Worm (Caenorhabditis elegans) whole organism, early embryonic: ENCODE measurements around the gene C13F10.6.

Experiments
- B0310.2 ChIP-seq: sonication (generic microtip); optimal IDR thresholded peaks from 2 replicates; lab custom pipeline; 2016; ENCODE audit warnings: mild to moderate bottlenecking, missing genetic modification characterization, missing compliant biosample characterization
- F13C5.2 ChIP-seq: sonication (generic microtip); optimal IDR thresholded peaks from 2 replicates; lab custom pipeline; 2017; ENCODE audit warnings: mild to moderate bottlenecking, missing genetic modification characterization, inconsistent platforms, missing compliant biosample characterization
- aly-1 ChIP-seq: sonication (generic microtip); optimal IDR thresholded peaks from 2 replicates; lab custom pipeline; 2016; ENCODE audit warnings: missing genetic modification characterization, missing compliant biosample characterization
- ama-1 ChIP-seq: fragments of 150-350 bp; optimal IDR thresholded peaks from 2 replicates; lab custom pipeline; 2014
- ceh-13 ChIP-seq: fragments of 200-800 bp; sonication (Bioruptor generic); optimal IDR thresholded peaks from 2 replicates; lab custom pipeline; 2018; ENCODE audit warnings: mild to moderate bottlenecking, missing genetic modification characterization, missing compliant biosample characterization
- ceh-36 ChIP-seq: sonication (generic microtip); optimal IDR thresholded peaks from 2 replicates; lab custom pipeline; 2016; ENCODE audit warnings: missing genetic modification characterization, inconsistent platforms, missing compliant biosample characterization
- ets-7 ChIP-seq: sonication (generic microtip); optimal IDR thresholded peaks from 2 replicates; lab custom pipeline; 2016; ENCODE audit warnings: missing genotype, missing genetic modification characterization, missing compliant biosample characterization
- flt-1 ChIP-seq: fragments of 200-800 bp; sonication (Bioruptor generic); IDR thresholded peaks from 2 replicates; pipeline ENCODE4 v1.3.6; 2022; ENCODE audit warnings: missing genetic modification characterization, missing compliant biosample characterization
- hmbx-1 ChIP-seq: sonication (generic microtip); optimal IDR thresholded peaks from 2 replicates; lab custom pipeline; 2016; ENCODE audit warnings: mild to moderate bottlenecking, missing genetic modification characterization, missing compliant biosample characterization
- hmg-4 ChIP-seq: fragments of 200-800 bp; sonication (Bioruptor generic); optimal IDR thresholded peaks from 2 replicates; lab custom pipeline; 2018; ENCODE audit warnings: mild to moderate bottlenecking, missing genetic modification characterization, missing compliant biosample characterization
- hnd-1 ChIP-seq: sonication (generic microtip); optimal IDR thresholded peaks from 2 replicates; lab custom pipeline; 2016; ENCODE audit warnings: missing genetic modification characterization, missing compliant biosample characterization
- pes-1 ChIP-seq: fragments of 200-800 bp; sonication (Bioruptor generic); IDR thresholded peaks from 2 replicates; pipeline ENCODE4 v1.3.6; 2022; ENCODE audit warnings: missing genetic modification reagents, missing genetic modification characterization, missing compliant biosample characterization
- scrt-1 ChIP-seq: fragments of 200-800 bp; sonication (Bioruptor generic); IDR thresholded peaks from 2 replicates; pipeline ENCODE4 v1.3.6; 2022; ENCODE audit warnings: missing genetic modification characterization, missing compliant biosample characterization
- sea-1 ChIP-seq: fragments of 200-800 bp; sonication (Bioruptor generic); conservative IDR thresholded peaks from 2 replicates; pipeline ENCODE4 v1.3.6; 2022; ENCODE audit warnings: missing genetic modification characterization, missing compliant biosample characterization
- tbx-11 ChIP-seq: fragments of 200-800 bp; sonication (Bioruptor generic); IDR thresholded peaks from 2 replicates; pipeline ENCODE4 v1.3.6; 2022; ENCODE audit warnings: missing genetic modification characterization, missing compliant biosample characterization
- tbx-37 ChIP-seq: fragments of 200-800 bp; sonication (Bioruptor generic); conservative IDR thresholded peaks from 2 replicates; pipeline ENCODE4 v1.3.6; 2022; ENCODE audit warnings: missing genetic modification reagents, missing genetic modification characterization, missing compliant biosample characterization
- tra-4 ChIP-seq: sonication (generic microtip); optimal IDR thresholded peaks from 2 replicates; lab custom pipeline; 2017; ENCODE audit warnings: missing genetic modification characterization, missing compliant biosample characterization

C13F10.6 gene

DNA sequence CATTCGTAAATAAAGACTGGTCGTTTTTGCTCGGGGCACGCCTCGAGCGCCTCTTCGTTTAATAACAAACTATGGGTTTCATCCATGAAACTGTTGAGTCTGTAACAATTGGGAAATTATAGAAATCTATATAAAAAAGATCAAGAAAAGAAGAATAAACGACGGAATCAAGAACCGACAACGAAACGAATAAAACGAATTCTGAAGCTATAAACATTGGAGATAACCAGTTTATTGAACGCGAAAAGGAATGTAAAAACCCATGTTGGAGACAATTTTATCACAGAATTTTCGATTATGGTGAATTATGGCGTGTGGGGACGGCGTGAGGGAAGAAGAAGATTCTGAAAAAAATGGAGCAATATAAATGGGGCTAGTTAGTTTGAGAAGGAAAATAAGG is 6.0 kb downstream of the C13F10.6 start, which contains the start of gene soap-1:
soap-1 (minus strand) TSS at position 101 of the 400 bp plus-strand sequence.
- TF ChIP-seq B0310.2 (tag; lab: Kevin White, UChicago) (no peak), tbx-11 (no peak), flt-1 (no peak), F13C5.2 (tag; lab: Kevin White, UChicago) (no peak), ceh-36 (no peak), tra-4 (tag; lab: Kevin White, UChicago) (no peak)

ce11 chrV:7209001-7209400 is 11.8 kb downstream of the C13F10.6 start:
- TF ChIP-seq ama-1 (lab: Kevin White, UChicago) (no peak), F13C5.2 (tag; lab: Kevin White, UChicago) (no peak), pes-1 (GFP tag; lab: Robert Waterston, UW) (no peak), tbx-37 (GFP tag; lab: Robert Waterston, UW) (no peak), sea-1 (GFP tag; lab: Robert Waterston, UW) (no peak), hmbx-1 (tag; lab: Kevin White, UChicago) (no peak), scrt-1 (GFP tag; lab: Robert Waterston, UW) (no peak), hnd-1 (tag; lab: Kevin White, UChicago) (no peak), ets-7 (tag; lab: Kevin White, UChicago) (no peak), ceh-36 (no peak), tra-4 (tag; lab: Kevin White, UChicago) (no peak), hmg-4 (GFP tag; lab: Kevin White, UChicago) (no peak), aly-1 (tag; lab: Kevin White, UChicago) (no peak), tbx-11 (no peak), flt-1 (no peak), B0310.2 (tag; lab: Kevin White, UChicago) (no peak)

DNA sequence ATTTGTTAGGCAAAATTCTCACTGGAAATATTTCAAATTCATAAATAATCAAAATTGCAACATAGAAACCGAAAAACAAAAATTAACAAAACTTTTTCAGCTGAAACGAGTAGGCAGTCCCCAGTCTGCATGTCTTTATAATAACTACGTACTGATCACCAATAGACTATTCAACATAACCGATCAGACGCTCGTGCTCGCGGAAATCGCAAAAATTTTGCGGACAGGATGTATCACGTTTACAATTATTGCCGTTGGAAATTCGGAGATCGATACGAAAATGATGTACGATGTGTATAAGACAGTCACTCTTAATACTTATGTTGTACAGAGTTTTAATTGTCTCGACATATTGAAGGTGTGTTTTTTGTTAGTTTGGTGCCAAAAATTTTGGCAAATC is 19.5 kb downstream of the C13F10.6 start:
- TF ChIP-seq tra-4 (tag; lab: Kevin White, UChicago) (no peak), ceh-36 (no peak), F13C5.2 (tag; lab: Kevin White, UChicago) (no peak), ceh-13 (no peak), flt-1 (no peak), hmbx-1 (tag; lab: Kevin White, UChicago) (no peak), ets-7 (tag; lab: Kevin White, UChicago) (no peak), sea-1 (GFP tag; lab: Robert Waterston, UW) (no peak), B0310.2 (tag; lab: Kevin White, UChicago) (no peak), scrt-1 (GFP tag; lab: Robert Waterston, UW) (no peak)

DNA sequence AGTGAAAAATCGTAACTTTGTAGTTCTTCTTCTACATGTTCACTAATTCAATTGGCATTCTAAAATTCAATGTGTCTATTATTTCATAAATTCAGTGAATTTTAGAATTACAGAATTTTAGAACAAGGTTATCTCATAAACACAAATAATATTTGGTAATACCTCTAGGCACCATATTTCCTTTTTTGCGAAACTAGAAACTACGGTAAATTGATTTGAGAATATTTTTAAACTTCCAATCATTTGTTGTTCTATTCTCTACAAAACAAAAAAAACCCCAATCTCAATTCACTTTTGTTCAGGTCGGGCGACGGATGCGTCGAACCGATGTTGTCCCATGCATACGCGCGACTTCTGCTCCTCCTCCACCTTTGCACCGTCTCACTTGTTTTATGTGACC is 20.9 kb downstream of the C13F10.6 start, which contains the start of gene F09G2.1:
F09G2.1 (plus strand) TSS at position 301 of the 400 bp plus-strand sequence.
- no peak for TF ChIP-seq ama-1 (lab: Kevin White, UChicago)
- no peak for TF ChIP-seq ets-7 (tag; lab: Kevin White, UChicago)
- TF ChIP-seq aly-1 (tag; lab: Kevin White, UChicago): no peak
- no peak for TF ChIP-seq hnd-1 (tag; lab: Kevin White, UChicago)

DNA sequence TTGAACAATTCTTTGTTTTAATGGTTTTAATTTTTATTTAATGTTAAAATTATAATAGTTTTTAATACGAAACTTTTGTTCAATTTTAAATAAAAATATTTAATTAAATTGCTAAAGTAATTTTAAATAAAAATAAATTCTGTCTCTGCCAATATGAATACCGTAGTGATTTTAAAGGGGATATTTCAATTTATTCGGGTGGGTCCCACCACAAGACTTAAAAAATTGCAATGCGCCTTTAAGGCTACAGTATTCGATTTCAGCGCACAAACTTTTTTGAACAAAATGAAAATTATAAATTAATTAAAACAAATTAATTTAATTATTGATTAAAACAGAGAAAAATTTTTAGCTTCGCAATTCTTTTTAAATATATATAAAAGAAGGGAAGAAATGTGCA is 21.8 kb downstream of the C13F10.6 start:
- no peak for TF ChIP-seq F13C5.2 (tag; lab: Kevin White, UChicago)
- TF ChIP-seq ets-7 (tag; lab: Kevin White, UChicago): no peak
- TF ChIP-seq scrt-1 (GFP tag; lab: Robert Waterston, UW): no peak
- no peak for TF ChIP-seq hmbx-1 (tag; lab: Kevin White, UChicago)
- TF ChIP-seq ama-1 (lab: Kevin White, UChicago): no peak
- TF ChIP-seq ceh-36: no peak
- no peak for TF ChIP-seq sea-1 (GFP tag; lab: Robert Waterston, UW)
- no peak for TF ChIP-seq tbx-37 (GFP tag; lab: Robert Waterston, UW)
- no peak for TF ChIP-seq flt-1
- no peak for TF ChIP-seq tbx-11
- TF ChIP-seq tra-4 (tag; lab: Kevin White, UChicago): no peak
- no peak for TF ChIP-seq ceh-13
- TF ChIP-seq hmg-4 (GFP tag; lab: Kevin White, UChicago): no peak
- TF ChIP-seq aly-1 (tag; lab: Kevin White, UChicago): no peak
- no peak for TF ChIP-seq hnd-1 (tag; lab: Kevin White, UChicago)
- no peak for TF ChIP-seq pes-1 (GFP tag; lab: Robert Waterston, UW)

DNA sequence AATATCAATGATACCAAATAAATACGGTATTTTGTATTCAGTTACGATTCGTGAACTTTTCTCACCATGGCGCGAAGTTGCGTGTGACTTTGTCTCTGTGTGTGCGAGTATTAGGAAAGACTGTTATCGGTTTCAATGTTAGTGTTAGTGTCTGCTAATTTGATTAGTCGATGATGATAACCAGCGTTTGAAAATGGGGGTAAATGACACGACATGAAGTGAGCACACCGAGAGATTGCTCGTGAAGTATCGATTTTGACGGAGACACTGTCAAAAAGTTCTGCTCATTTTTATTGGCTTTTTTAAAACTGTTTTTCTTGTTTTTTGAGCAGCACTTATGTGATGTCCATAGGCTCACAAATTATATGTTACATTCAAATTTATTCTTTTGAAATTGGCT is 22.4 kb downstream of the C13F10.6 start:
- TF ChIP-seq ama-1 (lab: Kevin White, UChicago) (peak; percentile 21), ets-7 (tag; lab: Kevin White, UChicago) (no peak), scrt-1 (GFP tag; lab: Robert Waterston, UW) (no peak)

DNA sequence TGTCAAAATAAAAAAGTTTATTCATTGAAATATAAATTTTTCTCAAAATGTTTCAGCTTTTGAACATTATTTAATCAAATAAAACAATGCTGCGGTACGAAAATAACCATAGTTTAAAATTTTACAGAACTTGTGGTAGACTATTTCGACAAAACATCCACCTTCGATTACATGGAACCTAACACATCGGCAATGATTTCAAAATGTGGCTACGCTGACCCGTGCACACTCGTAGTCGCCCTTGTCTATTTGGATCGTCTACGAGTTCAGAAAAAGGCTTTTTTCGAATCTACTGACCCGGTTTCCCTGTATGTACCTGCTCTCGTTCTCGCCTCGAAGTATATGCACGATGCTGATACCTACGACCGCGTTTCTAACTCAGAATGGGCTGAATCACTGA is 23.8 kb downstream of the C13F10.6 start:
- TF ChIP-seq flt-1 (no peak), pes-1 (GFP tag; lab: Robert Waterston, UW) (no peak), F13C5.2 (tag; lab: Kevin White, UChicago) (no peak), aly-1 (tag; lab: Kevin White, UChicago) (no peak), tra-4 (tag; lab: Kevin White, UChicago) (no peak), hmbx-1 (tag; lab: Kevin White, UChicago) (no peak), scrt-1 (GFP tag; lab: Robert Waterston, UW) (no peak), tbx-11 (no peak), ets-7 (tag; lab: Kevin White, UChicago) (no peak), ceh-36 (no peak), sea-1 (GFP tag; lab: Robert Waterston, UW) (no peak), B0310.2 (tag; lab: Kevin White, UChicago) (no peak), tbx-37 (GFP tag; lab: Robert Waterston, UW) (no peak), hmg-4 (GFP tag; lab: Kevin White, UChicago) (no peak), ceh-13 (no peak), ama-1 (lab: Kevin White, UChicago) (no peak), hnd-1 (tag; lab: Kevin White, UChicago) (no peak)
